Fruit fly (Drosophila melanogaster) whole organism, embryonic: ENCODE measurements around the gene Nup43.

Experiments
- Aef1 ChIP-seq: fragments of 200-800 bp; sonication (Bioruptor generic); IDR thresholded peaks from 3 replicates; pipeline ENCODE4 v1.3.6; 2022; ENCODE audit warnings: missing biosample characterization, missing genetic modification characterization
- B-H1 ChIP-seq: fragments of 200-800 bp; sonication (Bioruptor generic); IDR thresholded peaks from 3 replicates; pipeline ENCODE4 v1.3.6; 2022; ENCODE audit warnings: missing biosample characterization, missing genetic modification characterization
- CG10147 ChIP-seq: fragments of 200-800 bp; sonication (Bioruptor generic); optimal IDR thresholded peaks from 2 replicates; lab custom pipeline; 2019; ENCODE audit warnings: missing biosample characterization, mild to moderate bottlenecking, missing genetic modification characterization, moderate library complexity
- CG12744 ChIP-seq: fragments of 200-800 bp; sonication (Bioruptor generic); optimal IDR thresholded peaks from 2 replicates; lab custom pipeline; 2016; ENCODE audit warnings: missing biosample characterization, missing genetic modification characterization
- CG12769 ChIP-seq: fragments of 200-800 bp; sonication (Bioruptor generic); optimal IDR thresholded peaks from 2 replicates; lab custom pipeline; 2019; ENCODE audit warnings: missing biosample characterization, mild to moderate bottlenecking, missing genetic modification characterization, moderate library complexity
- CG13123 ChIP-seq: fragments of 200-800 bp; sonication (Bioruptor generic); optimal IDR thresholded peaks from 2 replicates; lab custom pipeline; 2016; ENCODE audit warnings: missing biosample characterization, missing genetic modification characterization
- CG15696 ChIP-seq: fragments of 200-800 bp; sonication (Bioruptor generic); optimal IDR thresholded peaks from 2 replicates; lab custom pipeline; 2019; ENCODE audit warnings: missing biosample characterization, mild to moderate bottlenecking, missing genetic modification characterization, moderate library complexity
- CG1602 ChIP-seq: fragments of 200-800 bp; sonication (Bioruptor generic); optimal IDR thresholded peaks from 3 replicates; lab custom pipeline; 2016; ENCODE audit warnings: missing biosample characterization, missing genetic modification characterization
- CG17912 ChIP-seq: fragments of 200-800 bp; sonication (Bioruptor generic); optimal IDR thresholded peaks from 2 replicates; lab custom pipeline; 2018; ENCODE audit warnings: missing biosample characterization, mild to moderate bottlenecking, missing genetic modification characterization
- CG2116 ChIP-seq: fragments of 200-800 bp; sonication (Bioruptor generic); optimal IDR thresholded peaks from 3 replicates; lab custom pipeline; 2018; ENCODE audit warnings: missing biosample characterization, mild to moderate bottlenecking, missing genetic modification characterization
- CG30431 ChIP-seq: fragments of 200-800 bp; sonication (Bioruptor generic); optimal IDR thresholded peaks from 2 replicates; lab custom pipeline; 2017; ENCODE audit warnings: missing biosample characterization, missing genetic modification characterization
- CG34224 ChIP-seq: fragments of 200-800 bp; sonication (Bioruptor generic); IDR thresholded peaks from 3 replicates; pipeline ENCODE4 v1.3.6; 2022; ENCODE audit warnings: missing biosample characterization, missing genetic modification characterization; ENCODE audit not compliant: partially characterized antibody
- CG43689 ChIP-seq: fragments of 200-800 bp; sonication (Bioruptor generic); IDR thresholded peaks from 2 replicates; pipeline ENCODE4 v1.3.6; 2022; ENCODE audit warnings: missing biosample characterization, missing genetic modification characterization
- CG6254 ChIP-seq: fragments of 200-800 bp; sonication (Bioruptor generic); optimal IDR thresholded peaks from 3 replicates; lab custom pipeline; 2017; ENCODE audit warnings: mild to moderate bottlenecking, missing biosample characterization, missing genetic modification reagents, missing genetic modification characterization
- CG6654 ChIP-seq: fragments of 200-800 bp; sonication (Bioruptor generic); optimal IDR thresholded peaks from 2 replicates; lab custom pipeline; 2017; ENCODE audit warnings: missing biosample characterization, mild to moderate bottlenecking, missing genetic modification characterization
- CG6854 ChIP-seq: fragments of 200-800 bp; sonication (Bioruptor generic); optimal IDR thresholded peaks from 3 replicates; lab custom pipeline; 2017; ENCODE audit warnings: missing biosample characterization, mild to moderate bottlenecking, missing genetic modification characterization
- CG7963 ChIP-seq: fragments of 200-800 bp; sonication (Bioruptor generic); IDR thresholded peaks from 3 replicates; pipeline ENCODE4 v1.3.6; 2022; ENCODE audit warnings: missing biosample characterization, missing genetic modification characterization; ENCODE audit not compliant: partially characterized antibody
- CG8089 ChIP-seq: fragments of 200-800 bp; sonication (Bioruptor generic); optimal IDR thresholded peaks from 3 replicates; lab custom pipeline; 2016; ENCODE audit warnings: missing biosample characterization, missing genetic modification characterization
- CG9215 ChIP-seq: fragments of 200-800 bp; sonication (Bioruptor generic); IDR thresholded peaks from 2 replicates; pipeline ENCODE4 v1.3.6; 2022; ENCODE audit warnings: missing biosample characterization, missing genetic modification characterization
- D ChIP-seq, 2 experiments: fragments of 200-800 bp in 1 of 2; fragments of >200 bp in 1 of 2; sonication (Bioruptor generic) in 1 of 2; optimal IDR thresholded peaks; 2 replicates in 1 of 2; 3 replicates in 1 of 2; lab custom pipeline; 2017; ENCODE audit warnings: mild to moderate bottlenecking in 1 of 2, missing biosample characterization in 1 of 2, missing genetic modification characterization in 1 of 2, missing genetic modification reagents in 1 of 2
- Dip3 ChIP-seq: fragments of 200-800 bp; sonication (Bioruptor generic); optimal IDR thresholded peaks from 3 replicates; lab custom pipeline; 2016; ENCODE audit warnings: missing biosample characterization, missing genetic modification characterization
- HLH4C ChIP-seq: fragments of 200-800 bp; sonication (Bioruptor generic); IDR thresholded peaks from 3 replicates; pipeline ENCODE4 v1.3.6; 2022; ENCODE audit warnings: missing biosample characterization, missing genetic modification characterization; ENCODE audit not compliant: partially characterized antibody
- HLHmδ ChIP-seq: fragments of 200-800 bp; sonication (Bioruptor generic); optimal IDR thresholded peaks from 2 replicates; lab custom pipeline; 2018; ENCODE audit warnings: missing biosample characterization, mild to moderate bottlenecking, missing genetic modification characterization, moderate library complexity
- Oaz ChIP-seq: fragments of 200-800 bp; sonication (Bioruptor generic); IDR thresholded peaks from 2 replicates; pipeline ENCODE4 v1.3.6; 2022; ENCODE audit warnings: missing biosample characterization, missing genetic modification characterization
- Scr ChIP-seq: fragments of 200-800 bp; sonication (Bioruptor generic); IDR thresholded peaks from 2 replicates; pipeline ENCODE4 v1.3.6; 2022; ENCODE audit warnings: missing biosample characterization, missing genetic modification characterization; ENCODE audit not compliant: partially characterized antibody
- chif ChIP-seq, 2 experiments: fragments of 200-800 bp; sonication (Bioruptor generic); optimal IDR thresholded peaks; 3 replicates each; lab custom pipeline; 2016; ENCODE audit warnings: missing biosample characterization in 2 of 2, missing genetic modification characterization in 2 of 2
- chinmo ChIP-seq: fragments of 200-800 bp; sonication (Bioruptor generic); IDR thresholded peaks from 4 replicates; pipeline ENCODE4 v1.3.6; 2022; ENCODE audit warnings: missing biosample characterization, missing genetic modification characterization; ENCODE audit not compliant: partially characterized antibody
- chm ChIP-seq: fragments of 200-800 bp; sonication (Bioruptor generic); IDR thresholded peaks from 2 replicates; pipeline ENCODE4 v1.3.6; 2022; ENCODE audit warnings: missing biosample characterization, missing genetic modification characterization
- cwo ChIP-seq: fragments of 200-800 bp; sonication (Bioruptor generic); optimal IDR thresholded peaks from 3 replicates; lab custom pipeline; 2017; ENCODE audit warnings: missing biosample characterization, missing genetic modification characterization, mild to moderate bottlenecking, moderate library complexity, missing genetic modification reagents
- dmrt99B ChIP-seq: fragments of 200-800 bp; sonication (Bioruptor generic); optimal IDR thresholded peaks from 2 replicates; lab custom pipeline; 2018; ENCODE audit warnings: missing biosample characterization, mild to moderate bottlenecking, missing genetic modification characterization, moderate library complexity
- dpn ChIP-seq, 2 experiments: fragments of 200-800 bp; sonication (Bioruptor generic); optimal IDR thresholded peaks; 3 replicates each; lab custom pipeline; 2016; ENCODE audit warnings: missing biosample characterization in 2 of 2, missing genetic modification characterization in 2 of 2
- fru ChIP-seq: fragments of >200 bp; optimal IDR thresholded peaks from 2 replicates; lab custom pipeline; 2017
- hkb ChIP-seq, 2 experiments: fragments of 200-800 bp in 1 of 2; fragments of >200 bp in 1 of 2; sonication (Bioruptor generic) in 1 of 2; IDR thresholded peaks in 1 of 2; optimal IDR thresholded peaks in 1 of 2; 2 replicates each; pipeline versions ENCODE4 v1.3.6 to Lab custom; 2017 to 2022; ENCODE audit warnings: missing biosample characterization in 1 of 2, missing genetic modification characterization in 1 of 2
- knrl ChIP-seq: fragments of 200-800 bp; sonication (Bioruptor generic); IDR thresholded peaks from 3 replicates; pipeline ENCODE4 v1.3.6; 2022; ENCODE audit warnings: missing biosample characterization, missing genetic modification characterization; ENCODE audit not compliant: partially characterized antibody
- lilli ChIP-seq: fragments of 200-800 bp; sonication (Bioruptor generic); optimal IDR thresholded peaks from 3 replicates; lab custom pipeline; 2016; ENCODE audit warnings: missing biosample characterization, missing genetic modification characterization
- lmd ChIP-seq: fragments of 200-800 bp; sonication (Bioruptor generic); IDR thresholded peaks from 2 replicates; pipeline ENCODE4 v1.3.6; 2022; ENCODE audit warnings: missing biosample characterization, missing genetic modification characterization
- lola ChIP-seq, 3 experiments: fragments of >200 bp in 2 of 3; fragments of 200-800 bp in 1 of 3; sonication (Bioruptor generic) in 1 of 3; optimal IDR thresholded peaks; 2 replicates each; lab custom pipeline; 2017 to 2019; ENCODE audit warnings: missing biosample characterization in 3 of 3, missing genetic modification characterization in 3 of 3, mild to moderate bottlenecking in 1 of 3, moderate library complexity in 1 of 3
- otp ChIP-seq: fragments of 200-800 bp; sonication (Bioruptor generic); IDR thresholded peaks from 3 replicates; pipeline ENCODE4, ENCODE4 v1.3.6; 2022; ENCODE audit warnings: missing biosample characterization, missing genetic modification characterization
- pfk ChIP-seq: fragments of 200-800 bp; sonication (Bioruptor generic); optimal IDR thresholded peaks from 2 replicates; lab custom pipeline; 2018; ENCODE audit warnings: missing biosample characterization, mild to moderate bottlenecking, missing genetic modification characterization, moderate library complexity
- pho ChIP-seq: fragments of 200-800 bp; sonication (Bioruptor generic); optimal IDR thresholded peaks from 2 replicates; lab custom pipeline; 2016; ENCODE audit warnings: missing biosample characterization, missing genetic modification characterization
- sim ChIP-seq: fragments of 200-800 bp; sonication (Bioruptor generic); IDR thresholded peaks from 2 replicates; pipeline ENCODE4 v1.3.6; 2022; ENCODE audit warnings: missing biosample characterization, missing genetic modification characterization
- sima ChIP-seq: fragments of 200-800 bp; sonication (Bioruptor generic); optimal IDR thresholded peaks from 2 replicates; lab custom pipeline; 2016; ENCODE audit warnings: missing biosample characterization, missing genetic modification characterization
- slou ChIP-seq: fragments of 200-800 bp; sonication (Bioruptor generic); optimal IDR thresholded peaks from 3 replicates; lab custom pipeline; 2016; ENCODE audit warnings: missing biosample characterization, missing genetic modification characterization
- sna ChIP-seq: fragments of 200-800 bp; sonication (Bioruptor generic); IDR thresholded peaks from 2 replicates; pipeline ENCODE4 v1.3.6; 2022; ENCODE audit warnings: missing biosample characterization, missing genetic modification characterization; ENCODE audit not compliant: partially characterized antibody
- tin ChIP-seq: fragments of 200-800 bp; sonication (Bioruptor generic); optimal IDR thresholded peaks from 3 replicates; lab custom pipeline; 2016; ENCODE audit warnings: missing biosample characterization, missing genetic modification characterization
- twi ChIP-seq: fragments of 200-800 bp; optimal IDR thresholded peaks from 2 replicates; lab custom pipeline; 2019; ENCODE audit warnings: missing biosample characterization, mild to moderate bottlenecking, missing genetic modification characterization, moderate library complexity
- yki ChIP-seq: fragments of >200 bp; optimal IDR thresholded peaks from 3 replicates; lab custom pipeline; 2018

Nup43 gene

dm6 chr3R:18396801-18397604 is 30.6 kb downstream of the Nup43 start, which contains the start of gene Vti1b (continued):
- peak; percentile 72 for TF ChIP-seq slou (GFP tag; lab: Kevin White, UChicago)
- TF ChIP-seq chm (GFP tag; lab: Robert Waterston, UW) = peak; percentile 90
- peak; percentile 84 to 96 for TF ChIP-seq dpn (GFP tag; optimal IDR thresholded peaks at IDR 0.05; lab: Kevin White, UChicago)
- no peak for TF ChIP-seq CG7963
- TF ChIP-seq CG1602 (GFP tag; lab: Kevin White, UChicago) = peak; percentile 89
- peak; percentile 94 for TF ChIP-seq Aef1
- TF ChIP-seq chif (GFP tag; optimal IDR thresholded peaks at IDR 0.05; lab: Kevin White, UChicago) = peak; percentile 93 to 97
- no peak for TF ChIP-seq sima
- TF ChIP-seq CG6854 (GFP tag; lab: Kevin White, UChicago) = peak; percentile 82
- peak; percentile 96 for TF ChIP-seq tin
- peak; percentile 93 for TF ChIP-seq CG8089
- peak; percentile 35; the same call in 1 of the 3 replicates for TF ChIP-seq HLH4C
- TF ChIP-seq dmrt99B (tag; lab: Kevin White, UChicago) = peak; percentile 95
- TF ChIP-seq CG10147 (GFP tag; lab: Kevin White, UChicago) = peak; percentile 90
- TF ChIP-seq yki (lab: Kevin White, UChicago) = peak; percentile 41
- TF ChIP-seq CG6654 (GFP tag; lab: Kevin White, UChicago) = peak; percentile 81
- TF ChIP-seq CG9215 (GFP tag; lab: Robert Waterston, UW) = peak; percentile 91
- TF ChIP-seq fru (lab: Kevin White, UChicago) = no peak
- TF ChIP-seq Scr (GFP tag; lab: Robert Waterston, UW) = no peak
- peak; percentile 47 for TF ChIP-seq CG34224 (GFP tag; lab: Robert Waterston, UW)
- TF ChIP-seq pfk (GFP tag; lab: Kevin White, UChicago) = no peak
- peak; percentile 90 for TF ChIP-seq CG6254
- peak; percentile 60 for TF ChIP-seq CG17912 (GFP tag; lab: Kevin White, UChicago)
- peak; percentile 94 for TF ChIP-seq lmd (GFP tag; lab: Robert Waterston, UW)
- TF ChIP-seq otp = peak; percentile 95
- TF ChIP-seq CG43689 (GFP tag; lab: Robert Waterston, UW) = peak; percentile 69
- TF ChIP-seq pho = peak; percentile 91
- no peak for TF ChIP-seq knrl (GFP tag; lab: Robert Waterston, UW)
- TF ChIP-seq CG12744 = peak; percentile 90
- peak; percentile 73 for TF ChIP-seq sim (GFP tag; lab: Robert Waterston, UW)
- TF ChIP-seq CG15696 (tag; lab: Kevin White, UChicago) = peak; percentile 76
- peak; percentile 83 for TF ChIP-seq twi
- TF ChIP-seq D (optimal IDR thresholded peaks at IDR 0.05; lab: Kevin White, UChicago) = peak; percentile 15
- peak; percentile 94 for TF ChIP-seq D (GFP tag; optimal IDR thresholded peaks at IDR 0.05; lab: Kevin White, UChicago)
- TF ChIP-seq sna (GFP tag; lab: Robert Waterston, UW) = 0 out of 2 replicates have a peak, but pooled peaks have one; percentile 31
- TF ChIP-seq Dip3 (GFP tag; lab: Kevin White, UChicago) = peak; percentile 92
- TF ChIP-seq CG12769 = peak; percentile 93
- peak in 1 of 3 experiments; percentile 91 for TF ChIP-seq lola (GFP tag; optimal IDR thresholded peaks at IDR 0.05; lab: Kevin White, UChicago)
- peak; percentile 88 for TF ChIP-seq B-H1 (GFP tag; lab: Robert Waterston, UW)
- TF ChIP-seq hkb (optimal IDR thresholded peaks at IDR 0.05; lab: Kevin White, UChicago) = no peak
- TF ChIP-seq hkb (GFP tag; IDR thresholded peaks at IDR 0.05; lab: Robert Waterston, UW) = peak; percentile 91
- TF ChIP-seq chinmo = peak; percentile 88; the same call in 2 of the 4 replicates
- TF ChIP-seq CG2116 = peak; percentile 69
- TF ChIP-seq Oaz (GFP tag; lab: Robert Waterston, UW) = peak; percentile 79
- peak; percentile 92 for TF ChIP-seq CG30431 (GFP tag; lab: Kevin White, UChicago)
- TF ChIP-seq HLHmδ = peak; percentile 62
- TF ChIP-seq CG13123 (GFP tag; lab: Kevin White, UChicago) = peak; percentile 89
- TF ChIP-seq cwo (GFP tag; lab: Kevin White, UChicago) = peak; percentile 95
- peak; percentile 97 for TF ChIP-seq lilli (GFP tag; lab: Kevin White, UChicago)
